Worm (Caenorhabditis elegans) whole organism, L1 larva: ENCODE data around the gene C49C8.1.

Experiments
- aly-2 ChIP-seq: fragments of 150-350 bp; optimal IDR thresholded peaks from 2 replicates; lab custom pipeline; 2014; ENCODE audit warnings: missing biosample characterization, missing genetic modification characterization
- ama-1 ChIP-seq: fragments of 150-350 bp; optimal IDR thresholded peaks from 2 replicates; lab custom pipeline; 2014
- blmp-1 ChIP-seq: fragments of 150-350 bp; optimal IDR thresholded peaks from 2 replicates; lab custom pipeline; 2014; ENCODE audit warnings: missing biosample characterization, missing genetic modification characterization
- ceh-82 ChIP-seq, 3 experiments: fragments of 150-350 bp in 1 of 3; sonication (generic microtip) in 2 of 3; optimal IDR thresholded peaks; 2 replicates each; lab custom pipeline; 2014 to 2017; ENCODE audit warnings: missing biosample characterization in 3 of 3, missing genetic modification characterization in 3 of 3
- ceh-88 ChIP-seq: fragments of 200-800 bp; sonication (Bioruptor generic); IDR thresholded peaks from 2 replicates; pipeline ENCODE4 v1.3.6; 2022; ENCODE audit warnings: missing genetic modification characterization, missing compliant biosample characterization
- dpl-1 ChIP-seq, 3 experiments: fragments of 150-350 bp in 2 of 3; sonication (generic microtip) in 1 of 3; optimal IDR thresholded peaks; 2 replicates each; lab custom pipeline; 2014 to 2017; ENCODE audit warnings: missing biosample characterization in 3 of 3, missing genetic modification characterization in 3 of 3, missing genetic modification reagents in 3 of 3
- efl-1 ChIP-seq, 4 experiments: fragments of 150-350 bp; optimal IDR thresholded peaks in 3 of 4; peaks in 1 of 4; 1 replicate in 1 of 4; 2 replicates in 3 of 4; lab custom pipeline; 2014; ENCODE audit warnings: missing biosample characterization in 2 of 4, missing genetic modification characterization in 2 of 4, missing genetic modification reagents in 2 of 4
- egl-27 ChIP-seq, 2 experiments: fragments of 150-350 bp in 1 of 2; sonication (generic microtip); optimal IDR thresholded peaks; 3 replicates each; lab custom pipeline; 2017 to 2018; ENCODE audit warnings: missing biosample characterization in 2 of 2, missing genetic modification characterization in 2 of 2, missing genetic modification reagents in 2 of 2
- elt-2 ChIP-seq: sonication (generic microtip); optimal IDR thresholded peaks from 2 replicates; lab custom pipeline; 2016; ENCODE audit warnings: missing genetic modification characterization, mild to moderate bottlenecking, inconsistent platforms, missing compliant biosample characterization, missing genetic modification reagents
- elt-3 ChIP-seq, 6 experiments: fragments of 150-350 bp in 1 of 6; sonication (generic microtip); optimal IDR thresholded peaks; 2 replicates each; lab custom pipeline; 2017 to 2018; ENCODE audit warnings: missing biosample characterization in 6 of 6, missing genetic modification characterization in 6 of 6, inconsistent platforms in 1 of 6
- fkh-10 ChIP-seq: sonication (generic microtip); optimal IDR thresholded peaks from 2 replicates; lab custom pipeline; 2017; ENCODE audit warnings: missing biosample characterization, missing genetic modification reagents, missing genetic modification characterization
- fkh-8 ChIP-seq: sonication (generic microtip); optimal IDR thresholded peaks from 2 replicates; lab custom pipeline; 2016; ENCODE audit warnings: mild to moderate bottlenecking, missing genetic modification characterization, missing compliant biosample characterization
- irx-1 ChIP-seq: sonication (generic microtip); optimal IDR thresholded peaks from 2 replicates; lab custom pipeline; 2016; ENCODE audit warnings: missing genetic modification characterization, missing compliant biosample characterization
- lin-14 ChIP-seq: fragments of 200-800 bp; sonication (Bioruptor generic); optimal IDR thresholded peaks from 2 replicates; lab custom pipeline; 2018; ENCODE audit warnings: mild to moderate bottlenecking, missing genetic modification characterization, moderate library complexity, missing compliant biosample characterization
- lin-35 ChIP-seq, 2 experiments: fragments of 150-350 bp; optimal IDR thresholded peaks; 2 replicates each; lab custom pipeline; 2014; ENCODE audit warnings: missing biosample characterization in 2 of 2, missing genetic modification characterization in 2 of 2, missing genetic modification reagents in 2 of 2
- lin-39 ChIP-seq: fragments of 150-350 bp; optimal IDR thresholded peaks from 2 replicates; lab custom pipeline; 2014; ENCODE audit warnings: missing biosample characterization, missing genetic modification reagents, missing genetic modification characterization
- lsy-2 ChIP-seq, 2 experiments: fragments of 150-350 bp; optimal IDR thresholded peaks; 2 replicates each; lab custom pipeline; 2014; ENCODE audit warnings: missing biosample characterization in 2 of 2, missing genetic modification characterization in 2 of 2
- mdl-1 ChIP-seq, 2 experiments: fragments of 150-350 bp; optimal IDR thresholded peaks; 2 replicates each; lab custom pipeline; 2014 to 2017; ENCODE audit warnings: missing biosample characterization in 2 of 2, missing genetic modification characterization in 2 of 2, inconsistent platforms in 1 of 2
- mep-1 ChIP-seq: fragments of 150-350 bp; optimal IDR thresholded peaks from 2 replicates; lab custom pipeline; 2014; ENCODE audit warnings: missing biosample characterization, missing genetic modification characterization
- nhr-11 ChIP-seq: fragments of 150-350 bp; optimal IDR thresholded peaks from 2 replicates; lab custom pipeline; 2014; ENCODE audit warnings: missing biosample characterization, missing genetic modification characterization
- nhr-19 ChIP-seq: fragments of 200-800 bp; sonication (Bioruptor generic); conservative IDR thresholded peaks from 2 replicates; pipeline ENCODE4 v1.3.6; 2022; ENCODE audit warnings: missing genetic modification characterization, missing compliant biosample characterization
- nhr-20 ChIP-seq: sonication (generic microtip); optimal IDR thresholded peaks from 2 replicates; lab custom pipeline; 2016; ENCODE audit warnings: mild to moderate bottlenecking, missing genetic modification characterization, missing compliant biosample characterization
- nhr-237 ChIP-seq: fragments of 150-350 bp; optimal IDR thresholded peaks from 2 replicates; lab custom pipeline; 2014; ENCODE audit warnings: missing biosample characterization, missing genetic modification characterization
- nhr-47 ChIP-seq: sonication (generic microtip); optimal IDR thresholded peaks from 2 replicates; lab custom pipeline; 2016; ENCODE audit warnings: mild to moderate bottlenecking, missing genetic modification characterization, moderate library complexity, missing compliant biosample characterization
- nhr-71 ChIP-seq: sonication (generic microtip); optimal IDR thresholded peaks from 2 replicates; lab custom pipeline; 2016; ENCODE audit warnings: mild to moderate bottlenecking, missing genetic modification characterization, moderate library complexity, missing compliant biosample characterization
- nhr-77 ChIP-seq: fragments of 150-350 bp; optimal IDR thresholded peaks from 2 replicates; lab custom pipeline; 2014; ENCODE audit warnings: missing biosample characterization, missing genetic modification characterization
- nhr-84 ChIP-seq: sonication (generic microtip); optimal IDR thresholded peaks from 2 replicates; lab custom pipeline; 2017; ENCODE audit warnings: missing biosample characterization, missing genetic modification characterization
- nhr-85 ChIP-seq: sonication (generic microtip); peaks from one replicate; lab custom pipeline; 2016; ENCODE audit warnings: missing genetic modification characterization, inconsistent platforms, missing compliant biosample characterization
- nhr-90 ChIP-seq: sonication (generic microtip); optimal IDR thresholded peaks from 2 replicates; lab custom pipeline; 2016; ENCODE audit warnings: mild to moderate bottlenecking, missing genetic modification characterization, missing compliant biosample characterization; ENCODE audit not compliant: poor library complexity
- pax-3 ChIP-seq: fragments of 200-800 bp; sonication (Bioruptor generic); optimal IDR thresholded peaks from 2 replicates; lab custom pipeline; 2018; ENCODE audit warnings: mild to moderate bottlenecking, missing genetic modification characterization, moderate library complexity, missing compliant biosample characterization
- skn-1 ChIP-seq: fragments of 150-350 bp; optimal IDR thresholded peaks from 2 replicates; lab custom pipeline; 2014; ENCODE audit warnings: missing biosample characterization, missing genetic modification characterization
- snpc-4 ChIP-seq: fragments of 150-350 bp; optimal IDR thresholded peaks from 2 replicates; lab custom pipeline; 2014; ENCODE audit warnings: missing biosample characterization, missing genetic modification characterization
- snu-23 ChIP-seq: sonication (generic microtip); optimal IDR thresholded peaks from 2 replicates; lab custom pipeline; 2016; ENCODE audit warnings: missing genetic modification characterization, missing compliant biosample characterization
- sptf-1 ChIP-seq: fragments of 150-350 bp; optimal IDR thresholded peaks from 2 replicates; lab custom pipeline; 2014; ENCODE audit warnings: missing biosample characterization, missing genetic modification characterization
- swsn-7 ChIP-seq: sonication (generic microtip); optimal IDR thresholded peaks from 2 replicates; lab custom pipeline; 2016; ENCODE audit warnings: missing genetic modification characterization, missing compliant biosample characterization
- tbx-2 ChIP-seq: sonication (generic microtip); optimal IDR thresholded peaks from 2 replicates; lab custom pipeline; 2016; ENCODE audit warnings: missing genetic modification characterization, missing compliant biosample characterization
- tlp-1 ChIP-seq: fragments of 150-350 bp; optimal IDR thresholded peaks from 2 replicates; lab custom pipeline; 2014; ENCODE audit warnings: missing biosample characterization, missing genetic modification characterization
- unc-130 ChIP-seq: fragments of 150-350 bp; optimal IDR thresholded peaks from 2 replicates; lab custom pipeline; 2017; ENCODE audit warnings: missing biosample characterization, missing genetic modification characterization, inconsistent platforms
- unc-62 ChIP-seq: fragments of 150-350 bp; optimal IDR thresholded peaks from 2 replicates; lab custom pipeline; 2014; ENCODE audit warnings: missing biosample characterization, missing genetic modification reagents, missing genetic modification characterization
- unc-86 ChIP-seq: sonication (generic microtip); optimal IDR thresholded peaks from 2 replicates; lab custom pipeline; 2016; ENCODE audit warnings: missing genetic modification characterization, missing compliant biosample characterization
- xbp-1 ChIP-seq: sonication (generic microtip); optimal IDR thresholded peaks from 2 replicates; lab custom pipeline; 2016; ENCODE audit warnings: missing genetic modification characterization, missing compliant biosample characterization
- ztf-4 ChIP-seq: fragments of 150-350 bp; optimal IDR thresholded peaks from 2 replicates; lab custom pipeline; 2014; ENCODE audit warnings: missing biosample characterization, missing genetic modification characterization

The C49C8.1 gene

ce11 chrIV:8627328-8627727 is 27.1 kb upstream of the C49C8.1 start, which contains the start of gene F42A9.11:
TSS of gene F42A9.11 (plus strand) at chrIV:8627637.
- peak; percentile 54 for TF ChIP-seq nhr-71 (tag; lab: Kevin White, UChicago)
- peak in 1 of 2 experiments; percentile 18 for TF ChIP-seq efl-1 (optimal IDR thresholded peaks at IDR 0.05; lab: Kevin White, UChicago)
- no peak for TF ChIP-seq efl-1 (GFP tag; optimal IDR thresholded peaks at IDR 0.05 in 1 of 2; lab: Kevin White, UChicago)
- TF ChIP-seq skn-1 (tag; lab: Kevin White, UChicago) = peak; percentile 48
- TF ChIP-seq nhr-47 (tag; lab: Kevin White, UChicago) = peak; percentile 32
- 0 out of 2 replicates have a peak, but pooled peaks have one; percentile 12 for TF ChIP-seq nhr-19 (GFP tag; lab: Robert Waterston, UW)
- peak; percentile 24 for TF ChIP-seq mep-1 (tag; lab: Kevin White, UChicago)
- no peak for TF ChIP-seq ama-1
- no peak for TF ChIP-seq unc-130
- TF ChIP-seq unc-86 (tag; lab: Kevin White, UChicago) = no peak
- TF ChIP-seq elt-2 (tag; lab: Kevin White, UChicago) = no peak
- TF ChIP-seq tbx-2 (tag; lab: Kevin White, UChicago) = peak; percentile 20
- TF ChIP-seq egl-27 (tag; optimal IDR thresholded peaks at IDR 0.05; lab: Kevin White, UChicago) = peak in 1 of 2 experiments; percentile 41
- TF ChIP-seq irx-1 (tag; lab: Kevin White, UChicago) = no peak
- TF ChIP-seq lin-39 = no peak
- TF ChIP-seq elt-3 (tag; optimal IDR thresholded peaks at IDR 0.05; lab: Kevin White, UChicago) = peak in 1 of 6 experiments; percentile 27
- TF ChIP-seq unc-62 (GFP tag; lab: Kevin White, UChicago) = no peak
- TF ChIP-seq xbp-1 = peak; percentile 9
- TF ChIP-seq snu-23 (GFP tag; lab: Kevin White, UChicago) = peak; percentile 70
- peak; percentile 88 for TF ChIP-seq nhr-85
- TF ChIP-seq nhr-84 (tag; lab: Kevin White, UChicago) = no peak
- TF ChIP-seq lin-35 (GFP tag; optimal IDR thresholded peaks at IDR 0.05; lab: Kevin White, UChicago) = peak in 1 of 2 experiments; percentile 47
- peak; percentile 86 for TF ChIP-seq lin-14 (GFP tag; lab: Kevin White, UChicago)
- peak in 1 of 2 experiments; percentile 13 for TF ChIP-seq mdl-1 (tag; optimal IDR thresholded peaks at IDR 0.05; lab: Kevin White, UChicago)
- TF ChIP-seq fkh-8 = no peak
- peak; percentile 63 for TF ChIP-seq blmp-1 (tag; lab: Kevin White, UChicago)
- TF ChIP-seq ceh-82 (tag; optimal IDR thresholded peaks at IDR 0.05; lab: Kevin White, UChicago) = peak in 2 of 3 experiments; percentile 7 to 17
- TF ChIP-seq swsn-7 (tag; lab: Kevin White, UChicago) = peak; percentile 22
- peak; percentile 59 for TF ChIP-seq nhr-77
- TF ChIP-seq nhr-20 (tag; lab: Kevin White, UChicago) = peak; percentile 56
- no peak for TF ChIP-seq aly-2
- TF ChIP-seq tlp-1 (tag; lab: Kevin White, UChicago) = no peak
- TF ChIP-seq dpl-1 (GFP tag; optimal IDR thresholded peaks at IDR 0.05; lab: Kevin White, UChicago) = peak in 2 of 3 experiments; percentile 19
- peak; percentile 29 for TF ChIP-seq nhr-90 (tag; lab: Kevin White, UChicago)
- no peak for TF ChIP-seq snpc-4 (tag; lab: Kevin White, UChicago)
- TF ChIP-seq pax-3 (tag; lab: Kevin White, UChicago) = no peak
- no peak for TF ChIP-seq nhr-237 (tag; lab: Kevin White, UChicago)
- no peak for TF ChIP-seq nhr-11 (tag; lab: Kevin White, UChicago)
- TF ChIP-seq lsy-2 (tag; optimal IDR thresholded peaks at IDR 0.05; lab: Kevin White, UChicago) = peak in 1 of 2 experiments; percentile 49
- TF ChIP-seq ceh-88 (GFP tag; lab: Robert Waterston, UW) = no peak

ce11 chrIV:8628262-8628661 is 26.1 kb upstream of the C49C8.1 start:
- TF ChIP-seq lin-14 (GFP tag; lab: Kevin White, UChicago) (peak; percentile 55), fkh-10 (GFP tag; lab: Kevin White, UChicago) (peak; percentile 58), tbx-2 (tag; lab: Kevin White, UChicago) (no peak), sptf-1 (no peak), ztf-4 (no peak), blmp-1 (tag; lab: Kevin White, UChicago) (peak; percentile 31)
- TF ChIP-seq, all 84 proteins: peak for 3
